Fruit fly (Drosophila melanogaster): ENCODE results near the gene Galphaf.

Galphaf gene

DNA sequence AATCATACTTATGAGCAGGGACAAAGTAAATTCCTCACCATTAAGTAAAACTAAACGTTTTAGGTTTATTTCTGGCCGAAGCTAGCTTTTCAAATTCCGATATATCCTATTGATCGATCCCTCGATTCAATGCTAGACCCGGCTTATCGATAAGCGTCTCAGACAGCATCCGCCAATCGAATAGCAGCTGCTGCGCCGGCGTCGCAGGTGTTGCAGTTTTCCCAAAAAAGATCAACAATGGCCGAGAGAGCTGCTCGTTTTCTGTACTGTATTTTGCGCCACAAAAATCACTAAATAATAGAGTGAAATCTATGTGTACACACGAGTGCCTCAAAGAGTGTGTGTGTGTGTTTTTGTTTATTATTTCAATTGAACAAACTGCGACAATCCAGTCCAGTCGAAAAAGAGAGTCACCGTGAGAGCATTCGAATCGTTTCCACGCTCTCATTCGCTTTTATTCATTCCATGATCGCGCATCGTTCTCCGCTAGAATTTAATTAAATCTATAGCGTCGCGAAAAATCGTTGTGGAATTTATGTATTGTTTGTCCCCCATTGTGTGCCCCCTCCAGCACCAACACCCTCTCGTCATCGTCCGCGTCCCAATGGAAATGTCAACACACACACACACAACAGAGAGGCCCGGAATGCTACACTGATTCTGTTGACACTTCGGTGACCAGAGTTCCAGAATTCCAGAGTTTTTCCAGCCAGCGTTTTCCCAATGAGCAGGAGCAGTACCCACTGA lies 45.9 kb upstream of the Galphaf start (continued):
- TF ChIP-seq Adf1 (GFP tag; IDR thresholded peaks at IDR 0.05) (peak; percentile 38), br (optimal IDR thresholded peaks at IDR 0.05) (no peak), Gug (GFP tag; IDR thresholded peaks at IDR 0.05) (no peak), trem (tag; optimal IDR thresholded peaks at IDR 0.05) (peak; percentile 14), ac (GFP tag; optimal IDR thresholded peaks at IDR 0.05) (peak; percentile 66), nerfin-2 (GFP tag; IDR thresholded peaks at IDR 0.05; ENCODE audit: partially characterized antibody) (peak; percentile 76; the same call in 1 of the 2 replicates), CG6272 (GFP tag; IDR thresholded peaks at IDR 0.05) (no peak), B-H2 (GFP tag; optimal IDR thresholded peaks at IDR 0.05) (no peak), tll (GFP tag; optimal IDR thresholded peaks at IDR 0.05) (no peak), CG4360 (GFP tag; IDR thresholded peaks at IDR 0.05) (no peak), Side (GFP tag; optimal IDR thresholded peaks at IDR 0.05) (peak; percentile 19), CG5180 (GFP tag; optimal IDR thresholded peaks at IDR 0.05) (no peak), CG10959 (GFP tag; IDR thresholded peaks at IDR 0.05) (no peak), ap (GFP tag; IDR thresholded peaks at IDR 0.05) (no peak), crc (GFP tag; optimal IDR thresholded peaks at IDR 0.05) (no peak), bsh (GFP tag; optimal IDR thresholded peaks at IDR 0.05) (no peak), Lpt (GFP tag; optimal IDR thresholded peaks at IDR 0.05) (no peak), CG9727 (GFP tag; optimal IDR thresholded peaks at IDR 0.05) (no peak), unc-4 (GFP tag; IDR thresholded peaks at IDR 0.05; ENCODE audit: partially characterized antibody) (peak; percentile 47; the same call in 1 of the 2 replicates), amos (GFP tag; IDR thresholded peaks at IDR 0.05; ENCODE audit: partially characterized antibody) (peak; percentile 55), twi (tag; optimal IDR thresholded peaks at IDR 0.05) (peak; percentile 11), disco-r (GFP tag; optimal IDR thresholded peaks at IDR 0.05) (peak; percentile 46), Xbp1 (GFP tag; optimal IDR thresholded peaks at IDR 0.05) (no peak), E2f2 (GFP tag; IDR thresholded peaks at IDR 0.05) (peak; percentile 84), CG3995 (GFP tag; optimal IDR thresholded peaks at IDR 0.05) (peak; percentile 35), tx (GFP tag; optimal IDR thresholded peaks at IDR 0.05) (no peak), p53 (GFP tag; optimal IDR thresholded peaks at IDR 0.05) (no peak), CG17802 (tag; optimal IDR thresholded peaks at IDR 0.05) (no peak), abd-A (tag; optimal IDR thresholded peaks at IDR 0.05) (no peak), CG10543 (GFP tag; optimal IDR thresholded peaks at IDR 0.05) (peak; percentile 66), CG7963 (GFP tag; IDR thresholded peaks at IDR 0.05; ENCODE audit: partially characterized antibody) (peak; percentile 60; the same call in 2 of the 3 replicates), cg (GFP tag; optimal IDR thresholded peaks at IDR 0.05) (peak; percentile 54), TFAM (GFP tag; optimal IDR thresholded peaks at IDR 0.05) (no peak), Trl (optimal IDR thresholded peaks at IDR 0.05) (peak; percentile 59 to 68), Trl (GFP tag; optimal IDR thresholded peaks at IDR 0.05) (no peak), CG12236 (GFP tag; optimal IDR thresholded peaks at IDR 0.05) (no peak)

DNA sequence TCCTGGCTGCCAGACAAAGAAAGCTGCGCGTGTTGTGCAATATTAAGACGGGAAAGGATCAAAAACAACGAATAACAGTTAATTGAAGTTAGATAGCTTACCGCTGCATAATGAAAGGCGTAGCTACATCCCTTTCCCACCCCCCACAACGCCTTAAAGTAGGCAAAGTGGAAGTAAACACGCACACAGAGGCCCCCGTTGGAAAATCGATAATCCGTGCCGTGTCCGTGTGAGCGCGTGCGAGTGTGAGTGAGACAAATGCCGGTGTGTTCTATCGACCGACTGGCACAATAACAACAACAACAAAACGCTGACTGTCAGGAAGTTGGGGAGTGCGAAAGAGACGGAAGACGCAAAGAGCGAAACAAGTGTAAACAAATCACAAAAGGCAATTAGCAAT lies 44.6 kb upstream of the Galphaf start:
- TF ChIP-seq Ets65A (GFP tag) (peak; percentile 82), CG6791 (GFP tag; IDR thresholded peaks at IDR 0.05; ENCODE audit: partially characterized antibody) (0 out of 3 replicates have a peak, but pooled peaks have one; percentile 42), tap (tag; optimal IDR thresholded peaks at IDR 0.05) (no peak), hkb (optimal IDR thresholded peaks at IDR 0.05) (peak; percentile 25), hkb (GFP tag; IDR thresholded peaks at IDR 0.05) (no peak), CG10321 (GFP tag; IDR thresholded peaks at IDR 0.05) (peak; percentile 11; the same call in 1 of the 2 replicates), onecut (GFP tag; IDR thresholded peaks at IDR 0.05) (peak; percentile 100), CG4360 (GFP tag; IDR thresholded peaks at IDR 0.05) (peak; percentile 97), E2f2 (GFP tag; IDR thresholded peaks at IDR 0.05) (no peak), MBD-R2 (GFP tag; IDR thresholded peaks at IDR 0.05) (peak; percentile 56; the same call in 1 of the 2 replicates), Sry-δ (GFP tag; optimal IDR thresholded peaks at IDR 0.05) (no peak), pros (GFP tag; optimal IDR thresholded peaks at IDR 0.05) (peak; percentile 40), CG8290 (GFP tag; optimal IDR thresholded peaks at IDR 0.05) (peak; percentile 60), CG8290 (tag; optimal IDR thresholded peaks at IDR 0.05) (peak in 1 of 2 experiments; percentile 97), Max (GFP tag; optimal IDR thresholded peaks at IDR 0.05) (no peak), CG1832 (GFP tag; optimal IDR thresholded peaks at IDR 0.05) (peak; percentile 64), Dref (GFP tag; IDR thresholded peaks at IDR 0.05) (0 out of 2 replicates have a peak, but pooled peaks have one; percentile 11), nerfin-1 (tag; optimal IDR thresholded peaks at IDR 0.05) (peak; percentile 66), Xbp1 (GFP tag; optimal IDR thresholded peaks at IDR 0.05) (no peak)

Measured in whole organism, embryonic.